Fruit fly (Drosophila melanogaster): ENCODE measurements around the gene CG16965.
"Not testable (repeated sequence)": the region's sequence is repeated elsewhere in the genome, so short reads cannot be mapped to it uniquely, and the experiment has no call there.

- not testable (repeated sequence) for TF ChIP-seq cnc (optimal IDR thresholded peaks at IDR 0.05); Hr96 (GFP tag; optimal IDR thresholded peaks at IDR 0.05); tj (GFP tag; optimal IDR thresholded peaks at IDR 0.05); CG11617 (GFP tag; optimal IDR thresholded peaks at IDR 0.05); pad (GFP tag; optimal IDR thresholded peaks at IDR 0.05); kay (GFP tag; ENCODE audit: borderline replicate concordance); CG1620 (GFP tag; optimal IDR thresholded peaks at IDR 0.05); ovo (GFP tag; optimal IDR thresholded peaks at IDR 0.05); CG12768 (GFP tag; optimal IDR thresholded peaks at IDR 0.05); CG33017 (tag; optimal IDR thresholded peaks at IDR 0.05)
Measured at dm6 chr2L:11999240-11999704, 17.9 kb downstream of the CG16965 start, which contains the start of the genes CG18787 and Nfs1.
